Worm (Caenorhabditis elegans): ENCODE measurements around the gene ltah-1.2.

ltah-1.2 gene

DNA sequence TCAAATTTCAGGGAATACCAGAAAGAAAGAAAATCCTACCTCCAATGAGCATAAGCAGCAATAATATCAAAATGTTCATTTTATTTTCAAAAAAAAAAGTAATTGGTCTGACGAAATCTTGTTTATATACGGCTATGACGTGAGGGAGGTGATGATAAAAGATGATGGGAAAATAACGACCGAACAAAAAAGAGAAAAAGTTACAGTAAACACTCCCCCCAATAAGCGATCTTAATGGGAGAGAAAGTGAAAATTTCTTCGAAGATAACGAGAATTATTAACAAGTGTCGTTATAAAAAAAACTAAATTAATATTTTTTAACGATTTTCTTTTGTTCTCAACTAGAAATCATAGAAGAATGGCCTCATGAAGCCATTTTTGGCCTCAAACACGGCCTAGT lies 12.9 kb downstream of the ltah-1.2 start, which contains the start of gene Y37E11B.7:
TSS of gene Y37E11B.7 (minus strand) at position 207 of the 400 bp plus-strand sequence.
- TF ChIP-seq elt-2 (tag; optimal IDR thresholded peaks at IDR 0.05), result no peak

- peak; percentile 22 for TF ChIP-seq nhr-25 (tag; optimal IDR thresholded peaks at IDR 0.05)
- no peak for TF ChIP-seq nhr-12 (tag; optimal IDR thresholded peaks at IDR 0.05)
- no peak for TF ChIP-seq eor-1 (tag; optimal IDR thresholded peaks at IDR 0.05)
- TF ChIP-seq ZK546.5 (tag; optimal IDR thresholded peaks at IDR 0.05), result no peak
- TF ChIP-seq unc-39 (tag; optimal IDR thresholded peaks at IDR 0.05), result no peak
- no peak for TF ChIP-seq fkh-2 (tag; optimal IDR thresholded peaks at IDR 0.05)
- TF ChIP-seq fkh-10 (GFP tag; optimal IDR thresholded peaks at IDR 0.05), result no peak
- peak; percentile 42 for TF ChIP-seq lin-15B (tag; optimal IDR thresholded peaks at IDR 0.05)
- TF ChIP-seq nhr-76 (tag; optimal IDR thresholded peaks at IDR 0.05), result no peak
- TF ChIP-seq nfya-1 (tag; optimal IDR thresholded peaks at IDR 0.05; ENCODE audit: insufficient read depth), result no peak
- TF ChIP-seq ceh-16 (tag; optimal IDR thresholded peaks at IDR 0.05), result no peak
- TF ChIP-seq pha-4 (tag; optimal IDR thresholded peaks at IDR 0.05), result peak; percentile 2
Observed at ce11 chrIV:3599126-3599525, 13.7 kb downstream of the ltah-1.2 start, which contains the start of gene Y37E11B.6. Gene Y37E11B.6, minus strand, starts transcription at chrIV:3599306.

DNA sequence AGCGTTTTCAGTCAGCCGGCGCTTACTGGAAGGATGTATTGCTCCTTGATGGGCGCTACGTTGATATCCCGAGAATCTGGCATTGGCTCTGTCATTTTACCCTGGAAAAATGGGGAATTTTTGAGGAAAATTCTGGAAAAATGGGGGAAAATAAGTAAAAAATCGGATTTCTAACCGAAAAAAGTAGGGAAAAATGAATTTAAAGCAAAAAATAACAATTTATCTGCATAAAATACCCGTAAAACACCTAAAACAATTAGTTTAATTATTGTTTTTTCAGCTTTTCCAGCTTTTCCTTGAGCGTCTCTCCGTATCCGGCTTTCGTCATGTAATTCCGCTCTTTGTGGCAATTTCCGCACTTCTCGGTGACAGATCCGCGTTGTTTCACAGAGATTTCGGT lies 14.4 kb downstream of the ltah-1.2 start, which contains the start of gene Y37E11B.5:
TSS of gene Y37E11B.5 (minus strand) at position 101 of the 400 bp plus-strand sequence.
- TF ChIP-seq pqm-1 (tag; optimal IDR thresholded peaks at IDR 0.05), result no peak
- TF ChIP-seq unc-62 (GFP tag; optimal IDR thresholded peaks at IDR 0.05), result no peak
- no peak for TF ChIP-seq nhr-23 (tag; optimal IDR thresholded peaks at IDR 0.05)
- no peak for TF ChIP-seq pha-4 (tag; optimal IDR thresholded peaks at IDR 0.05)
- TF ChIP-seq elt-2 (tag; optimal IDR thresholded peaks at IDR 0.05), result no peak
- TF ChIP-seq aly-2 (tag; optimal IDR thresholded peaks at IDR 0.05), result no peak
- no peak for TF ChIP-seq nhr-28 (tag; optimal IDR thresholded peaks at IDR 0.05)
- no peak for TF ChIP-seq ceh-9 (tag; optimal IDR thresholded peaks at IDR 0.05)
- no peak for TF ChIP-seq fos-1 (tag; optimal IDR thresholded peaks at IDR 0.05)
- no peak for TF ChIP-seq ztf-11 (tag; optimal IDR thresholded peaks at IDR 0.05)
- no peak for TF ChIP-seq eor-1 (tag; optimal IDR thresholded peaks at IDR 0.05)
- no peak for TF ChIP-seq ama-1 (optimal IDR thresholded peaks at IDR 0.05)
- TF ChIP-seq hmg-11 (tag; optimal IDR thresholded peaks at IDR 0.05), result no peak
- TF ChIP-seq zag-1 (tag; optimal IDR thresholded peaks at IDR 0.05), result no peak
- no peak for TF ChIP-seq fkh-2 (tag; optimal IDR thresholded peaks at IDR 0.05)
- no peak for TF ChIP-seq nhr-77 (tag; optimal IDR thresholded peaks at IDR 0.05)
- no peak for TF ChIP-seq ZK546.5 (tag; optimal IDR thresholded peaks at IDR 0.05)
- no peak for TF ChIP-seq ceh-82 (tag; optimal IDR thresholded peaks at IDR 0.05)
- TF ChIP-seq jun-1 (tag; optimal IDR thresholded peaks at IDR 0.05), result no peak

DNA sequence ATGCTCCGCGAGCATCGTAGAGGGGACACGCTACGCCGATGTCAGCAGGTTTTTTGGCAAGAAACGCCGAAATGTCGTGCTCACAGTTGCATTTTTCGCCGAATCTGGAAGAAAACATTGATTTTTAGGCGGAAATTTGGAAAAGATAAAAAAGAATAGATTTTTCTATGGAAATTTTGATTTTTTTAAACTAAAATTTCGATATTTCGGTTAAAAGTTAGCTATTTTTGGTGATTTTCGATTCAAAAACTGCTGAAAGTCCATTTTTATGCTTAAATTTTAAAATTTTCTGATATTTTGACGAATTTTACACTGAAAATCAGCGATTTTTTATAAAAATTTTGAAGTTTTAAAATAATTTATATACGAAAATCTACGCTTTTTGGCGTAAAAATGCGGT lies 15.5 kb downstream of the ltah-1.2 start:
- TF ChIP-seq tbx-2 (tag; optimal IDR thresholded peaks at IDR 0.05) (no peak), hmg-11 (tag; optimal IDR thresholded peaks at IDR 0.05) (no peak), ztf-11 (tag; optimal IDR thresholded peaks at IDR 0.05) (no peak), mdl-1 (tag; optimal IDR thresholded peaks at IDR 0.05) (no peak), zag-1 (tag; optimal IDR thresholded peaks at IDR 0.05) (no peak), elt-2 (tag; optimal IDR thresholded peaks at IDR 0.05) (no peak), elt-3 (tag; optimal IDR thresholded peaks at IDR 0.05) (no peak), ceh-28 (tag; optimal IDR thresholded peaks at IDR 0.05) (no peak)

DNA sequence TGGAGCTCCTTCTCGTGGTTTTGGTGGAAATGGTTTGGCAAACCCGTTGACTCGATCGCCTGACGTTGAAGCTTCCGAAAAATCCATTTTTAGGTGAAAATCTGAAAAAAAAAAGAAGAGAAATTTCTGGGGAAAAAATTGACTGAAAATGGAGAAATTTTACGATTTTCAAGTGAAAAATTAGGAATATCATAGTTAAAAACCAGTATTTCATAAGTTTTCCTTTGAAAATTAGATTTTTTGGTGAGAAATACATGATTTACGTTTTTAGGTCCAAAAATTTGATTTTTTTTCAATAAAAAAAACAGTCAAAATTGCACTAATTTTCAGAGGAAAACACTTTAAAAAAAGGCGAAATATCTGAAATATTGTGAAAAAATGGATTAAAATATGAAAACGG lies 19.4 kb downstream of the ltah-1.2 start, which contains the start of gene taf-2:
TSS of gene taf-2 (minus strand) at position 101 of the 400 bp plus-strand sequence.
- TF ChIP-seq nhr-76 (tag; optimal IDR thresholded peaks at IDR 0.05), result no peak
- TF ChIP-seq zag-1 (tag; optimal IDR thresholded peaks at IDR 0.05), result no peak
- TF ChIP-seq fkh-2 (tag; optimal IDR thresholded peaks at IDR 0.05), result no peak

- TF ChIP-seq ceh-9 (tag; optimal IDR thresholded peaks at IDR 0.05), result no peak
- no peak for TF ChIP-seq unc-62 (GFP tag; optimal IDR thresholded peaks at IDR 0.05)
- TF ChIP-seq elt-2 (tag; optimal IDR thresholded peaks at IDR 0.05), result no peak
- TF ChIP-seq ztf-4 (tag; optimal IDR thresholded peaks at IDR 0.05), result no peak
- TF ChIP-seq nhr-77 (tag; optimal IDR thresholded peaks at IDR 0.05), result no peak
Observed at ce11 chrIV:3590821-3591220, 22.1 kb downstream of the ltah-1.2 start.
